Worm (Caenorhabditis elegans) whole organism, L2 larva: ENCODE data around the gene F54B11.4.

Experiments used
- ZK546.5 ChIP-seq: sonication (generic microtip); optimal IDR thresholded peaks from 2 replicates; lab custom pipeline; 2017; ENCODE audit warnings: missing biosample characterization, missing genetic modification characterization
- mdl-1 ChIP-seq, 2 experiments: fragments of 150-350 bp in 1 of 2; sonication (generic microtip) in 1 of 2; optimal IDR thresholded peaks; 2 replicates each; lab custom pipeline; 2017; ENCODE audit warnings: missing biosample characterization in 2 of 2, missing genetic modification characterization in 2 of 2
- nhr-23 ChIP-seq: fragments of 150-350 bp; optimal IDR thresholded peaks from 2 replicates; lab custom pipeline; 2014; ENCODE audit warnings: missing biosample characterization, missing genetic modification reagents, missing genetic modification characterization
- nhr-25 ChIP-seq: fragments of 150-350 bp; sonication (generic microtip); optimal IDR thresholded peaks from 3 replicates; lab custom pipeline; 2014; ENCODE audit warnings: missing biosample characterization, missing genetic modification characterization
- nhr-77 ChIP-seq: fragments of 150-350 bp; optimal IDR thresholded peaks from 2 replicates; lab custom pipeline; 2014; ENCODE audit warnings: missing biosample characterization, missing genetic modification characterization
- peb-1 ChIP-seq: fragments of 150-350 bp; optimal IDR thresholded peaks from 2 replicates; lab custom pipeline; 2014; ENCODE audit warnings: missing biosample characterization, missing genetic modification characterization
- skn-1 ChIP-seq: sonication (generic microtip); optimal IDR thresholded peaks from 2 replicates; lab custom pipeline; 2017; ENCODE audit warnings: missing biosample characterization, missing genetic modification characterization
- zag-1 ChIP-seq: fragments of 150-350 bp; optimal IDR thresholded peaks from 2 replicates; lab custom pipeline; 2014; ENCODE audit warnings: missing biosample characterization, missing genetic modification characterization
- ztf-11 ChIP-seq: sonication (generic microtip); optimal IDR thresholded peaks from 2 replicates; lab custom pipeline; 2017; ENCODE audit warnings: missing biosample characterization, missing genetic modification characterization

DNA sequence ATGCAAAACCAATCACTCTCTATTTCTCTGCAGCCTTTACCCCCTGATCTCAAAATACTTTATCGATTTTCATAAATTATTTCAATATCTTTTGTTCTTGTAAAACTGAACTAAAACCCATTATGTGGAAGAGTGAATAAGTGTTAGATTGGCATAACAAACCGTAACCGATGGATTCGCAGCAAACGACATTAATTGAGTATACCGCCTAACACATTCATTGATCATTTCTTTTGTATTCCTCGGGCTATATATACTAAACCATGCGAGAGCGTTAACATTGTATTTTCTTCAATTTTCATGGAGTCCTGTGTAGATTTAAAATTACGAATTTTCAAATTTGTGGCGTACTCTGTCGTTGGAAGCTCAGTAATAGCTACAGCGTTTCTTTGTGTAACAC, 2.7 kb upstream of the F54B11.4 start, which contains the start of gene col-9:
- no peak for TF ChIP-seq peb-1 (tag; lab: Kevin White, UChicago)
- no peak for TF ChIP-seq nhr-77 (tag; lab: Kevin White, UChicago)
- TF ChIP-seq ztf-11 (tag; lab: Kevin White, UChicago): no peak
- TF ChIP-seq mdl-1 (tag; optimal IDR thresholded peaks at IDR 0.05; lab: Kevin White, UChicago): no peak
- no peak for TF ChIP-seq skn-1 (tag; lab: Kevin White, UChicago)
- TF ChIP-seq nhr-23 (tag; lab: Kevin White, UChicago): no peak
- no peak for TF ChIP-seq nhr-25 (tag; lab: Kevin White, UChicago)
- TF ChIP-seq ZK546.5 (tag; lab: Kevin White, UChicago): no peak
- TF ChIP-seq zag-1: no peak
